Fruit fly (Drosophila melanogaster): ENCODE measurements around the gene t-cup.

dm6 chr2L:12512520-12512919, 15.4 kb upstream of the t-cup start:
- TF ChIP-seq tj (GFP tag; optimal IDR thresholded peaks at IDR 0.05) (no peak), CG7045 (GFP tag; optimal IDR thresholded peaks at IDR 0.05) (no peak), Hr96 (GFP tag; optimal IDR thresholded peaks at IDR 0.05) (no peak), pad (GFP tag; optimal IDR thresholded peaks at IDR 0.05) (no peak), toe (GFP tag; optimal IDR thresholded peaks at IDR 0.05) (no peak), cic (GFP tag; optimal IDR thresholded peaks at IDR 0.05) (no peak), ovo (GFP tag; optimal IDR thresholded peaks at IDR 0.05) (no peak)

Data from whole organism, adult.